Worm (Caenorhabditis elegans) whole organism, mixed stage, embryonic: ENCODE results near the gene elt-6.

Source experiments
- blmp-1 ChIP-seq: fragments of 150-350 bp; optimal IDR thresholded peaks from 2 replicates; lab custom pipeline; 2014; ENCODE audit warnings: missing biosample characterization, missing genetic modification characterization
- ceh-43 ChIP-seq: fragments of 200-800 bp; sonication (Bioruptor generic); optimal IDR thresholded peaks from 2 replicates; lab custom pipeline; 2018; ENCODE audit warnings: mild to moderate bottlenecking, missing genetic modification characterization, moderate library complexity, missing compliant biosample characterization
- elt-1 ChIP-seq: sonication (generic microtip); optimal IDR thresholded peaks from 2 replicates; lab custom pipeline; 2017; ENCODE audit warnings: missing genetic modification characterization, mild to moderate bottlenecking, missing compliant biosample characterization, antibody characterized with exemption, moderate library complexity, borderline replicate concordance; ENCODE audit not compliant: insufficient read depth
- hlh-1 ChIP-seq: fragments of 150-350 bp; optimal IDR thresholded peaks from 2 replicates; lab custom pipeline; 2014; ENCODE audit warnings: missing biosample characterization, missing genetic modification reagents, missing genetic modification characterization
- nhr-2 ChIP-seq: fragments of 150-350 bp; optimal IDR thresholded peaks from 2 replicates; lab custom pipeline; 2014; ENCODE audit warnings: missing biosample characterization, missing genetic modification characterization
- nhr-76 ChIP-seq: sonication (generic microtip); optimal IDR thresholded peaks from 2 replicates; lab custom pipeline; 2017; ENCODE audit warnings: missing biosample characterization, missing genetic modification characterization
- sem-2 ChIP-seq: fragments of 200-800 bp; sonication (Bioruptor generic); optimal IDR thresholded peaks from 2 replicates; lab custom pipeline; 2018; ENCODE audit warnings: mild to moderate bottlenecking, missing genetic modification characterization, missing compliant biosample characterization
- snpc-4 ChIP-seq: fragments of 150-350 bp; optimal IDR thresholded peaks from 2 replicates; lab custom pipeline; 2014; ENCODE audit warnings: missing biosample characterization, missing genetic modification characterization

- TF ChIP-seq nhr-2 (no peak), blmp-1 (tag; lab: Kevin White, UChicago) (no peak), nhr-76 (tag; lab: Kevin White, UChicago) (no peak), sem-2 (GFP tag; lab: Kevin White, UChicago) (no peak), ceh-43 (GFP tag; lab: Kevin White, UChicago) (no peak), hlh-1 (tag; lab: Kevin White, UChicago) (no peak), snpc-4 (tag; lab: Kevin White, UChicago) (no peak), elt-1 (tag; lab: Kevin White, UChicago) (no peak)
Observed at ce11 chrIV:1905250-1905649, 12.5 kb upstream of the elt-6 start.
